Worm (Caenorhabditis elegans) whole organism, L2 larva: ENCODE data around the gene syd-1.

Experiments used
- C34F6.9 ChIP-seq: fragments of 150-350 bp; optimal IDR thresholded peaks from 2 replicates; lab custom pipeline; 2014; ENCODE audit warnings: missing biosample characterization, missing genetic modification characterization
- F13H6.1 ChIP-seq: sonication (generic microtip); optimal IDR thresholded peaks from 2 replicates; lab custom pipeline; 2016; ENCODE audit warnings: missing genetic modification characterization, missing compliant biosample characterization
- R02D3.7 ChIP-seq: fragments of 150-350 bp; optimal IDR thresholded peaks from 2 replicates; lab custom pipeline; 2014; ENCODE audit warnings: missing biosample characterization, missing genetic modification characterization
- Y55F3AM.14 ChIP-seq: fragments of 200-800 bp; sonication (Bioruptor generic); optimal IDR thresholded peaks from 2 replicates; lab custom pipeline; 2018; ENCODE audit warnings: mild to moderate bottlenecking, missing genetic modification characterization, missing compliant biosample characterization
- alr-1 ChIP-seq: fragments of 150-350 bp; optimal IDR thresholded peaks from 2 replicates; lab custom pipeline; 2014; ENCODE audit warnings: missing biosample characterization, missing genetic modification characterization
- aly-2 ChIP-seq: fragments of 150-350 bp; optimal IDR thresholded peaks from 2 replicates; lab custom pipeline; 2014; ENCODE audit warnings: missing biosample characterization, missing genetic modification characterization
- blmp-1 ChIP-seq: sonication (generic microtip); optimal IDR thresholded peaks from 2 replicates; lab custom pipeline; 2017; ENCODE audit warnings: missing genetic modification characterization, mild to moderate bottlenecking, missing compliant biosample characterization, antibody characterized with exemption, moderate library complexity; ENCODE audit not compliant: insufficient read depth
- ceh-16 ChIP-seq: fragments of 150-350 bp; optimal IDR thresholded peaks from 2 replicates; lab custom pipeline; 2014; ENCODE audit warnings: missing biosample characterization, missing genetic modification characterization
- ceh-82 ChIP-seq: fragments of 150-350 bp; optimal IDR thresholded peaks from 2 replicates; lab custom pipeline; 2014; ENCODE audit warnings: missing biosample characterization, missing genetic modification characterization
- crh-2 ChIP-seq: sonication (generic microtip); optimal IDR thresholded peaks from 2 replicates; lab custom pipeline; 2017; ENCODE audit warnings: missing biosample characterization, missing genetic modification characterization
- dmd-4 ChIP-seq: sonication (generic microtip); optimal IDR thresholded peaks from 2 replicates; lab custom pipeline; 2017; ENCODE audit warnings: missing biosample characterization, missing genetic modification characterization
- elt-3 ChIP-seq: sonication (generic microtip); optimal IDR thresholded peaks from 2 replicates; lab custom pipeline; 2017; ENCODE audit warnings: missing biosample characterization, missing genetic modification characterization
- fos-1 ChIP-seq: fragments of 150-350 bp; optimal IDR thresholded peaks from 2 replicates; lab custom pipeline; 2014; ENCODE audit warnings: missing biosample characterization, missing genetic modification characterization
- lin-13 ChIP-seq: fragments of 150-350 bp; optimal IDR thresholded peaks from 2 replicates; lab custom pipeline; 2014; ENCODE audit warnings: missing biosample characterization, missing genetic modification reagents, missing genetic modification characterization
- lin-39 ChIP-seq: fragments of 150-350 bp; optimal IDR thresholded peaks from 2 replicates; lab custom pipeline; 2014; ENCODE audit warnings: missing biosample characterization, missing genetic modification reagents, missing genetic modification characterization
- lsy-2 ChIP-seq, 2 experiments: fragments of 150-350 bp in 1 of 2; sonication (generic microtip) in 1 of 2; optimal IDR thresholded peaks; 2 replicates each; lab custom pipeline; 2014 to 2017; ENCODE audit warnings: missing biosample characterization in 2 of 2, missing genetic modification characterization in 2 of 2
- mab-5 ChIP-seq: fragments of 150-350 bp; optimal IDR thresholded peaks from 2 replicates; lab custom pipeline; 2014; ENCODE audit warnings: missing biosample characterization, missing genetic modification characterization
- mbf-1 ChIP-seq: sonication (generic microtip); optimal IDR thresholded peaks from 2 replicates; lab custom pipeline; 2017; ENCODE audit warnings: missing biosample characterization, missing genetic modification characterization
- mdl-1 ChIP-seq, 2 experiments: fragments of 150-350 bp in 1 of 2; sonication (generic microtip) in 1 of 2; optimal IDR thresholded peaks; 2 replicates each; lab custom pipeline; 2017; ENCODE audit warnings: missing biosample characterization in 2 of 2, missing genetic modification characterization in 2 of 2
- nhr-11 ChIP-seq: fragments of 150-350 bp; optimal IDR thresholded peaks from 2 replicates; lab custom pipeline; 2014; ENCODE audit warnings: missing biosample characterization, missing genetic modification characterization
- nhr-12 ChIP-seq: fragments of 150-350 bp; optimal IDR thresholded peaks from 2 replicates; lab custom pipeline; 2014; ENCODE audit warnings: missing biosample characterization, missing genetic modification characterization
- nhr-129 ChIP-seq: fragments of 150-350 bp; optimal IDR thresholded peaks from 2 replicates; lab custom pipeline; 2014; ENCODE audit warnings: missing biosample characterization, missing genetic modification characterization
- nhr-21 ChIP-seq: fragments of 150-350 bp; optimal IDR thresholded peaks from 2 replicates; lab custom pipeline; 2014; ENCODE audit warnings: missing biosample characterization, missing genetic modification characterization
- nhr-23 ChIP-seq: fragments of 150-350 bp; optimal IDR thresholded peaks from 2 replicates; lab custom pipeline; 2014; ENCODE audit warnings: missing biosample characterization, missing genetic modification reagents, missing genetic modification characterization
- nhr-237 ChIP-seq: fragments of 150-350 bp; optimal IDR thresholded peaks from 2 replicates; lab custom pipeline; 2014; ENCODE audit warnings: missing biosample characterization, missing genetic modification characterization
- nhr-6 ChIP-seq: fragments of 150-350 bp; optimal IDR thresholded peaks from 2 replicates; lab custom pipeline; 2014; ENCODE audit warnings: missing biosample characterization, missing genetic modification characterization
- nhr-77 ChIP-seq: fragments of 150-350 bp; optimal IDR thresholded peaks from 2 replicates; lab custom pipeline; 2014; ENCODE audit warnings: missing biosample characterization, missing genetic modification characterization
- peb-1 ChIP-seq: fragments of 150-350 bp; optimal IDR thresholded peaks from 2 replicates; lab custom pipeline; 2014; ENCODE audit warnings: missing biosample characterization, missing genetic modification characterization
- sem-4 ChIP-seq: fragments of 150-350 bp; optimal IDR thresholded peaks from 2 replicates; lab custom pipeline; 2014; ENCODE audit warnings: missing biosample characterization, missing genetic modification reagents, missing genetic modification characterization
- skn-1 ChIP-seq: sonication (generic microtip); optimal IDR thresholded peaks from 2 replicates; lab custom pipeline; 2017; ENCODE audit warnings: missing biosample characterization, missing genetic modification characterization
- snpc-4 ChIP-seq: fragments of 150-350 bp; optimal IDR thresholded peaks from 2 replicates; lab custom pipeline; 2014; ENCODE audit warnings: missing biosample characterization, missing genetic modification characterization
- unc-55 ChIP-seq: fragments of 150-350 bp; sonication (generic microtip); optimal IDR thresholded peaks from 3 replicates; lab custom pipeline; 2014; ENCODE audit warnings: missing biosample characterization, missing genetic modification reagents, missing genetic modification characterization
- ztf-1 ChIP-seq: fragments of 200-800 bp; sonication (Bioruptor generic); conservative IDR thresholded peaks from 2 replicates; pipeline ENCODE4 v1.3.6; 2022; ENCODE audit warnings: missing genetic modification characterization, missing compliant biosample characterization
- ztf-4 ChIP-seq: fragments of 150-350 bp; optimal IDR thresholded peaks from 2 replicates; lab custom pipeline; 2014; ENCODE audit warnings: missing biosample characterization, missing genetic modification characterization

Gene syd-1

DNA sequence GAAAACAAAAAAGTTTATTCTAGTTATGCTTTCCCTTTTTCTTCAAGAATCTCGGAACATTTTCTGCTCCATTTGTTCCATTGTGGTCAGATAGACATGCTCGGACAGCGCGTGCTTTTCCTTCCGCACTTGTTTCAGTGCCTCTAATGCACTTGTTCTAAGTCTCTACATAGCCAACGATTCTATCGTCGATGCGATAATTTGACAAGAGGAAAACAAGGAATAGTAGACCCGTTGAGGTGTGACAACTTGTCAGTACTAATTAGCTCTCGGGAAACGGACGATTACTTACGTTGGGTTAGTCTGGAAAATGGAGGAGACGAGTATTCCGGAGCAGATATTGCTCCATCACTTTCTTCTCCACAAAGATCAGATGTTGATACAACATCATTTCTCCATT lies 6.4 kb downstream of the syd-1 start:
- TF ChIP-seq nhr-12 (tag; lab: Kevin White, UChicago) (no peak), unc-55 (GFP tag; lab: Kevin White, UChicago) (no peak), C34F6.9 (tag; lab: Kevin White, UChicago) (no peak), R02D3.7 (tag; lab: Kevin White, UChicago) (no peak), elt-3 (tag; lab: Kevin White, UChicago) (no peak), alr-1 (tag; lab: Kevin White, UChicago) (no peak)
- TF ChIP-seq, all 48 proteins: peak for 0

DNA sequence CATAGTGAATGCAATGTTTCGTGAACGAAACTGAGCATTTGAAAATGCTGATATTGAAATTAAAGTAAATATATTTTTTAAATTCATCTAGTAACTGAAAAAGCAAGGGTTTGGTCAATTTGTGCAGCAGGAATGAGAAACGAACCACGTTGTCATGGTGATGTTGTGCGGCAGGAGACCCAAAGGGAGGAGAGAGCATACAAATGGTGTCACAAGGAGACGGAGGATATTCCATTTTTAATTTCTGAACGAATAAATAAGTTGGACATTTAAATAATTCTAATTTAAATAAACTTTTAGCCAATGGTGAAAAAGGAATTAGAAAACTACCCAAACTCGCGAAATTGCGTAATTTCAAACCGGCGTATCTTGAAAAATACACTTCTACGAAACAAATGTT lies 11.2 kb downstream of the syd-1 start, which contains the start of gene mks-3:
TSS of gene mks-3 (minus strand) at position 101 of the 400 bp plus-strand sequence.
- TF ChIP-seq nhr-12 (tag; lab: Kevin White, UChicago) (no peak), ceh-82 (tag; lab: Kevin White, UChicago) (no peak), crh-2 (tag; lab: Kevin White, UChicago) (no peak), peb-1 (tag; lab: Kevin White, UChicago) (no peak), ceh-16 (tag; lab: Kevin White, UChicago) (no peak), mdl-1 (tag; optimal IDR thresholded peaks at IDR 0.05; lab: Kevin White, UChicago) (no peak), aly-2 (tag; lab: Kevin White, UChicago) (no peak), mab-5 (tag; lab: Kevin White, UChicago) (no peak), snpc-4 (tag; lab: Kevin White, UChicago) (no peak), nhr-23 (tag; lab: Kevin White, UChicago) (no peak), ztf-1 (GFP tag; lab: Robert Waterston, UW) (no peak), alr-1 (tag; lab: Kevin White, UChicago) (no peak), nhr-129 (tag; lab: Kevin White, UChicago) (no peak), dmd-4 (tag; lab: Kevin White, UChicago) (no peak)
- TF ChIP-seq, all 48 proteins: peak for 0

DNA sequence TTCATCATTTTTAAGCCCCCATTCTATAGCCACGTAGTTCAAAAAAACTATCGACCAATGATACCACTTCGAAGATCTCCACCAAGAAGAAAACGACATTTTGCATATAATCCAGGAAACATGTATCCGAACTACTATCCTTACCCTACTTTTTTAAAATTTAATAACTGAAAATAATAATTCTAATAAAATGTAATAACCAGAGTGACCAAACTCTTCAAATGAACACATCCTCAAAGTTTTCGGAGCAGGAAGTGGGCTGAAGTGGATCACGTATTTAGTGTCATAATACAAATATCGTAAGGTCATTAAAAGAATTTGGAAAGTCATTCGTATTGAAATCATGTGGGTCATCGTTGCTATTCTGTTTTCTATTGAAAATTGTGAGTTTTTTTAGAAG lies 17.3 kb downstream of the syd-1 start, which contains the start of gene F35D2.6:
TSS of gene F35D2.6 (plus strand) at position 301 of the 400 bp plus-strand sequence.
- no peak for TF ChIP-seq ztf-1 (GFP tag; lab: Robert Waterston, UW)
- TF ChIP-seq sem-4 (tag; lab: Kevin White, UChicago) = no peak
- TF ChIP-seq snpc-4 (tag; lab: Kevin White, UChicago) = no peak
- no peak for TF ChIP-seq Y55F3AM.14 (GFP tag; lab: Kevin White, UChicago)
- no peak for TF ChIP-seq dmd-4 (tag; lab: Kevin White, UChicago)
- no peak for TF ChIP-seq mbf-1 (tag; lab: Kevin White, UChicago)
- no peak for TF ChIP-seq mdl-1 (tag; optimal IDR thresholded peaks at IDR 0.05; lab: Kevin White, UChicago)
- TF ChIP-seq nhr-237 (tag; lab: Kevin White, UChicago) = no peak

DNA sequence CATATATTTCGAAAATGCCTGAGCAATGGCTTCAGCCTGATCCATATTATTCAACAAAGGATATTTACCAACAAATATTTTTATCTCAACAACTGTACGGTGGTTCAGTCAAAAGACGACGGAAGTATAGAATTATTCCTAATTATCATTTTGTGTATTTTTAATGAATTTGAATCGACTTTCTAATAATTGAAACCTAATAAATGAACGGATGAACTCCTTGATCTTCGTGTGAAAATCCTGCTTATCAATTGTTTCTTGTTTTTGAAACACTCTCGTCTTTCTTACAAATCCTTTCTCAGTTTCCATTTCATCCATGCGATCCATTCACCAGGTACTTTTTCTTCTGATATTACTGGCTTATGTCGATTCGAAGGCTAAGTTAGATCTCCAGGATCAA lies 19.1 kb downstream of the syd-1 start, which contains the start of gene F35D2.1:
TSS of gene F35D2.1 (plus strand) at position 301 of the 400 bp plus-strand sequence.
- TF ChIP-seq lsy-2 (tag; optimal IDR thresholded peaks at IDR 0.05; lab: Kevin White, UChicago) (no peak), snpc-4 (tag; lab: Kevin White, UChicago) (no peak), F13H6.1 (no peak), fos-1 (tag; lab: Kevin White, UChicago) (no peak), nhr-23 (tag; lab: Kevin White, UChicago) (no peak), blmp-1 (no peak), alr-1 (tag; lab: Kevin White, UChicago) (no peak), unc-55 (GFP tag; lab: Kevin White, UChicago) (no peak), nhr-21 (no peak), nhr-6 (no peak), lin-39 (tag; lab: Kevin White, UChicago) (no peak), nhr-77 (tag; lab: Kevin White, UChicago) (no peak), R02D3.7 (tag; lab: Kevin White, UChicago) (no peak), nhr-12 (tag; lab: Kevin White, UChicago) (no peak), skn-1 (tag; lab: Kevin White, UChicago) (no peak), nhr-11 (tag; lab: Kevin White, UChicago) (no peak), lin-13 (GFP tag; lab: Kevin White, UChicago) (no peak), ztf-4 (tag; lab: Kevin White, UChicago) (no peak)

DNA sequence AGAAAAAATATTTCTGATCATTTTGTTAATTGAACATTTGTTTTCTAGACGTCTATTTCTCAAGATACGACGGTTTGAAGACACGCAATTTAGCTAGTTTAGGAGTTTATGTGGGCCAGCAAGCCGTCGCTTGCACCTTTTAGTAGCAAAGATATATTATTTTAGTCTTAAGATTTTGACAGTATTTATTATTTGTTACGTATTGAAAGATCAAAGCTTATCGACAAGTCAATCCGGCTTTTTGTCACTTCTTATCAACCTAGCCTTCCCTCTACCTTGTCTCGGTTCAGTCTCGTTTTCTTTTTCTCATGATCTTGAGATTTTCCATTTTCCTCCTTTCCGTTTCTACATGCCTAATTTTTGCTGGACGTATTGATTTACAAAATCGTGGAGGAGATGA lies 20.6 kb downstream of the syd-1 start, which contains the start of gene F35D2.2:
TSS of gene F35D2.2 (plus strand) at position 301 of the 400 bp plus-strand sequence.
- TF ChIP-seq ceh-16 (tag; lab: Kevin White, UChicago) (no peak), ztf-1 (GFP tag; lab: Robert Waterston, UW) (no peak), elt-3 (tag; lab: Kevin White, UChicago) (no peak)
